Fruit fly (Drosophila melanogaster): ENCODE data around the gene CG33061.

Gene CG33061

DNA sequence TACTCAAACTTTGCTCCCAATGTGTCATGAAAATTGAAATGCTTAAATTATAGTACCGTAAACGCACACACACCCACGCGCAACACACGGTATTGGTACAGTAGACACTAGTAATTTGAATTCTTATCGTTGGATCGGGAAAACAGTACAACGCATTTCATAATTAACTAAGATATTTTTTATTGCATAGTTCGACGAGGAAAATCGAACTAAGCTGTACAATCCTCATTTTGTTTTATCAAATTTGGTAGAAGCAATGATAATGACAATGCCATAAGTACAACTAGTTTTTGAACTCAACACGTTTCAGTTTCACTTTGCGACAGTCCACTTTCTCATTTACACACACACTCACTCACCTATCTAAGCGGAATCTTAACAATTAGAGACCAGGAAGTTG is 51.2 kb downstream of the CG33061 start (continued):
- TF ChIP-seq CG6654 (GFP tag; optimal IDR thresholded peaks at IDR 0.05) = no peak
- TF ChIP-seq CG2889 (GFP tag; IDR thresholded peaks at IDR 0.05) = peak; percentile 23; the same call in 1 of the 3 replicates
- TF ChIP-seq Dad (GFP tag; optimal IDR thresholded peaks at IDR 0.05) = no peak
- no peak for TF ChIP-seq CG5953 (GFP tag; IDR thresholded peaks at IDR 0.05)
- TF ChIP-seq Awh (GFP tag; IDR thresholded peaks at IDR 0.05) = no peak
- peak; percentile 33 for TF ChIP-seq NK7.1 (GFP tag; optimal IDR thresholded peaks at IDR 0.05)
- TF ChIP-seq Fer3 (tag; optimal IDR thresholded peaks at IDR 0.05) = peak; percentile 81
- TF ChIP-seq HmgD (GFP tag; optimal IDR thresholded peaks at IDR 0.05) = no peak
- TF ChIP-seq nau (GFP tag; optimal IDR thresholded peaks at IDR 0.05) = peak; percentile 67
- TF ChIP-seq Dbx (GFP tag; IDR thresholded peaks at IDR 0.05) = 0 out of 3 replicates have a peak, but pooled peaks have one; percentile 51
- TF ChIP-seq NFAT (GFP tag; IDR thresholded peaks at IDR 0.05) = peak; percentile 38; the same call in 1 of the 2 replicates
- TF ChIP-seq gem (tag; optimal IDR thresholded peaks at IDR 0.05) = peak; percentile 80
- peak; percentile 73 for TF ChIP-seq CoRest (tag; optimal IDR thresholded peaks at IDR 0.05)
- no peak for TF ChIP-seq gcm2 (GFP tag; optimal IDR thresholded peaks at IDR 0.05)
- peak; percentile 53; the same call in 1 of the 2 replicates for TF ChIP-seq CG6689 (GFP tag; IDR thresholded peaks at IDR 0.05)
- no peak for TF ChIP-seq Opbp (GFP tag; IDR thresholded peaks at IDR 0.05; ENCODE audit: partially characterized antibody)
- peak; percentile 48 for TF ChIP-seq CG1233 (GFP tag; optimal IDR thresholded peaks at IDR 0.05)
- TF ChIP-seq H15 (GFP tag; IDR thresholded peaks at IDR 0.05) = no peak
- peak; percentile 51; the same call in 1 of the 2 replicates for TF ChIP-seq Xrp1 (GFP tag; IDR thresholded peaks at IDR 0.05)
- no peak for TF ChIP-seq tio (GFP tag; optimal IDR thresholded peaks at IDR 0.05)
- no peak for TF ChIP-seq Stat92E (GFP tag; optimal IDR thresholded peaks at IDR 0.05)
- TF ChIP-seq CG15011 (GFP tag; optimal IDR thresholded peaks at IDR 0.05) = peak; percentile 16
- TF ChIP-seq CG1529 (GFP tag; optimal IDR thresholded peaks at IDR 0.05) = peak; percentile 34
- TF ChIP-seq CG31388 (GFP tag; optimal IDR thresholded peaks at IDR 0.05) = no peak
- peak; percentile 78 for TF ChIP-seq cg (GFP tag; optimal IDR thresholded peaks at IDR 0.05)
- peak; percentile 41 for TF ChIP-seq MTF-1 (GFP tag; optimal IDR thresholded peaks at IDR 0.05; ENCODE audit: borderline replicate concordance)
- peak; percentile 62 for TF ChIP-seq CG12391 (tag; optimal IDR thresholded peaks at IDR 0.05)
- TF ChIP-seq crp (GFP tag; optimal IDR thresholded peaks at IDR 0.05) = no peak
- TF ChIP-seq CG7839 (tag; optimal IDR thresholded peaks at IDR 0.05) = peak; percentile 78
- TF ChIP-seq stwl (tag; optimal IDR thresholded peaks at IDR 0.05) = no peak
- peak; percentile 45 for TF ChIP-seq cato (GFP tag; optimal IDR thresholded peaks at IDR 0.05; ENCODE audit: borderline replicate concordance)
- TF ChIP-seq al (GFP tag; IDR thresholded peaks at IDR 0.05) = peak; percentile 58
- 0 out of 2 replicates have a peak, but pooled peaks have one; percentile 38 for TF ChIP-seq rib (GFP tag; IDR thresholded peaks at IDR 0.05)
- peak in 1 of 2 experiments; percentile 73 for TF ChIP-seq bsh (GFP tag; optimal IDR thresholded peaks at IDR 0.05)
- TF ChIP-seq CG34422 (GFP tag; IDR thresholded peaks at IDR 0.05) = peak; percentile 36; the same call in 1 of the 3 replicates
- TF ChIP-seq pros (GFP tag; optimal IDR thresholded peaks at IDR 0.05) = peak; percentile 0
- no peak for TF ChIP-seq Trl (optimal IDR thresholded peaks at IDR 0.05)
- TF ChIP-seq Trl (GFP tag; optimal IDR thresholded peaks at IDR 0.05) = peak; percentile 60
- peak; percentile 73 for TF ChIP-seq Nf-YC (tag; optimal IDR thresholded peaks at IDR 0.05)
- peak; percentile 21 for TF ChIP-seq disco-r (GFP tag; optimal IDR thresholded peaks at IDR 0.05)
- TF ChIP-seq TFAM (GFP tag; optimal IDR thresholded peaks at IDR 0.05) = no peak
- peak; percentile 62; the same call in 2 of the 3 replicates for TF ChIP-seq zfh1 (GFP tag; IDR thresholded peaks at IDR 0.05)
- peak; percentile 45 for TF ChIP-seq CG7928 (GFP tag; optimal IDR thresholded peaks at IDR 0.05)
- TF ChIP-seq CG9437 (GFP tag; optimal IDR thresholded peaks at IDR 0.05) = peak; percentile 54
- no peak for TF ChIP-seq psq (GFP tag; optimal IDR thresholded peaks at IDR 0.05)
- TF ChIP-seq CG2116 (GFP tag; optimal IDR thresholded peaks at IDR 0.05) = no peak
- no peak for TF ChIP-seq CG34224 (GFP tag; IDR thresholded peaks at IDR 0.05; ENCODE audit: partially characterized antibody)
- 0 out of 2 replicates have a peak, but pooled peaks have one; percentile 41 for TF ChIP-seq sim (GFP tag; IDR thresholded peaks at IDR 0.05)
- peak; percentile 61 for TF ChIP-seq schlank (tag; optimal IDR thresholded peaks at IDR 0.05)
